Fruit fly (Drosophila melanogaster) whole organism: ENCODE measurements around the gene defl.

ENCODE experiments used
- CG8478 ChIP-seq: fragments of >200 bp; optimal IDR thresholded peaks from 2 replicates; lab custom pipeline; 2018; ENCODE audit warnings: inconsistent platforms
- EcR ChIP-seq, 2 experiments: fragments of >200 bp; optimal IDR thresholded peaks; 2 replicates each; lab custom pipeline; 2017; ENCODE audit warnings: missing biosample characterization in 2 of 2, missing genetic modification characterization in 2 of 2, missing genetic modification reagents in 2 of 2
- pan ChIP-seq: fragments of >200 bp; optimal IDR thresholded peaks from 2 replicates; lab custom pipeline; 2017
- psq ChIP-seq: fragments of >200 bp; optimal IDR thresholded peaks from 2 replicates; lab custom pipeline; 2017
- usp ChIP-seq: fragments of >200 bp; optimal IDR thresholded peaks from 2 replicates; lab custom pipeline; 2017; ENCODE audit warnings: missing biosample characterization, missing genetic modification characterization, mixed read lengths

DNA sequence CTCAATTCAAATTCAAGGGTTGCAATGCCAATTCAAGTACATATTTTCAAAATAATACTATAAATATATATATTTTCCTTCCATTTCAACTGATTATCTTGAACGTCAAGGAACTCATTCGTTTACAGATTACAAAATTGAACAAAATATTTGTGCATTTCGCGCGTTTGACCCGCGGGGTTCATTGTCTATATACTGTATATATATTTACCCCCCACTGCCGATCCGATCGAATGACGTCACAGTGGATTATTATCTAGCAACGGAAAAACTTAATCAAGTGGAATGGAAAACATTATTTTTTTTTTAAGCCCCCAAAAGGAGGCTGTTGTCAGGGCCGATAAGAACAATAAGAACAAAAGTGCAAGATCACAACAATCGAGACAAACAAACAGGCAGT lies 35.7 kb upstream of the defl start:
- no peak for TF ChIP-seq CG8478 (lab: Kevin White, UChicago)
- no peak for TF ChIP-seq pan (lab: Kevin White, UChicago)
- no peak for TF ChIP-seq psq (lab: Kevin White, UChicago)
- TF ChIP-seq usp (GFP tag; lab: Kevin White, UChicago), result no peak
- TF ChIP-seq EcR (GFP tag; optimal IDR thresholded peaks at IDR 0.05; lab: Kevin White, UChicago), result no peak
